Fruit fly (Drosophila melanogaster) whole organism, prepupa: ENCODE measurements around the gene kat80.

Source experiments
- Blimp-1 ChIP-seq: fragments of 200-800 bp; sonication (Bioruptor generic); optimal IDR thresholded peaks from 3 replicates; lab custom pipeline; 2017; ENCODE audit warnings: missing biosample characterization, missing genetic modification characterization, mild to moderate bottlenecking, moderate library complexity, missing genetic modification reagents
- CG10631 ChIP-seq: fragments of 200-800 bp; sonication (Bioruptor generic); optimal IDR thresholded peaks from 2 replicates; lab custom pipeline; 2016; ENCODE audit warnings: missing biosample characterization, missing genetic modification characterization
- CG11762 ChIP-seq: fragments of 200-800 bp; sonication (Bioruptor generic); optimal IDR thresholded peaks from 3 replicates; lab custom pipeline; 2016; ENCODE audit warnings: missing biosample characterization, missing genetic modification characterization; ENCODE audit not compliant: insufficient read depth
- CG11902 ChIP-seq: fragments of 200-800 bp; sonication (Bioruptor generic); optimal IDR thresholded peaks from 3 replicates; lab custom pipeline; 2016; ENCODE audit warnings: missing biosample characterization, missing genetic modification characterization
- CG15336 ChIP-seq: fragments of 200-800 bp; sonication (Bioruptor generic); IDR thresholded peaks from 2 replicates; pipeline ENCODE4 v1.3.6; 2022; ENCODE audit warnings: missing biosample characterization, missing genetic modification characterization
- CG1621 ChIP-seq: fragments of 200-800 bp; sonication (Bioruptor generic); optimal IDR thresholded peaks from 3 replicates; lab custom pipeline; 2018; ENCODE audit warnings: missing biosample characterization, mild to moderate bottlenecking, missing genetic modification characterization
- CG16779 ChIP-seq: fragments of 200-800 bp; sonication (Bioruptor generic); optimal IDR thresholded peaks from 3 replicates; lab custom pipeline; 2017; ENCODE audit warnings: missing biosample characterization, mild to moderate bottlenecking, missing genetic modification characterization
- CG3032 ChIP-seq: fragments of 200-800 bp; optimal IDR thresholded peaks from 2 replicates; lab custom pipeline; 2019; ENCODE audit warnings: missing biosample characterization, mild to moderate bottlenecking, missing genetic modification characterization, moderate library complexity
- CG31627 ChIP-seq: fragments of 200-800 bp; sonication (Bioruptor generic); optimal IDR thresholded peaks from 3 replicates; lab custom pipeline; 2016; ENCODE audit warnings: missing biosample characterization, missing genetic modification characterization
- CG34406 ChIP-seq: fragments of 200-800 bp; sonication (Bioruptor generic); optimal IDR thresholded peaks from 3 replicates; lab custom pipeline; 2016; ENCODE audit warnings: missing biosample characterization, missing genetic modification characterization
- CG4318 ChIP-seq: fragments of 200-800 bp; sonication (Bioruptor generic); optimal IDR thresholded peaks from 3 replicates; lab custom pipeline; 2017; ENCODE audit warnings: missing biosample characterization, mild to moderate bottlenecking, missing genetic modification characterization
- CG6163 ChIP-seq: fragments of 200-800 bp; sonication (Bioruptor generic); IDR thresholded peaks from 3 replicates; pipeline ENCODE4 v1.3.6; 2022; ENCODE audit warnings: missing biosample characterization, missing genetic modification characterization
- CG6792 ChIP-seq: fragments of 200-800 bp; sonication (Bioruptor generic); optimal IDR thresholded peaks from 3 replicates; lab custom pipeline; 2016; ENCODE audit warnings: missing biosample characterization, missing genetic modification characterization
- CG6854 ChIP-seq: fragments of 200-800 bp; sonication (Bioruptor generic); optimal IDR thresholded peaks from 2 replicates; lab custom pipeline; 2017; ENCODE audit warnings: missing biosample characterization, mild to moderate bottlenecking, missing genetic modification characterization
- CG8119 ChIP-seq: fragments of 200-800 bp; sonication (Bioruptor generic); IDR thresholded peaks from 3 replicates; pipeline ENCODE4 v1.3.6; 2022; ENCODE audit warnings: missing biosample characterization, missing genetic modification characterization
- CG8319 ChIP-seq: fragments of 200-800 bp; sonication (Bioruptor generic); optimal IDR thresholded peaks from 3 replicates; lab custom pipeline; 2016; ENCODE audit warnings: missing biosample characterization, missing genetic modification characterization
- Eip75B ChIP-seq: fragments of 200-800 bp; sonication (Bioruptor generic); optimal IDR thresholded peaks from 3 replicates; lab custom pipeline; 2016; ENCODE audit warnings: missing biosample characterization, missing genetic modification characterization
- Eip78C ChIP-seq: fragments of 200-800 bp; sonication (Bioruptor generic); peaks from one replicate; lab custom pipeline; 2016; ENCODE audit warnings: missing biosample characterization, missing genetic modification characterization
- Ets21C ChIP-seq: fragments of 200-800 bp; sonication (Bioruptor generic); optimal IDR thresholded peaks from 3 replicates; lab custom pipeline; 2016; ENCODE audit warnings: missing biosample characterization, missing genetic modification characterization
- Ets96B ChIP-seq: fragments of 200-800 bp; optimal IDR thresholded peaks from 2 replicates; lab custom pipeline; 2019; ENCODE audit warnings: missing biosample characterization, mild to moderate bottlenecking, missing genetic modification characterization, moderate library complexity
- Hr39 ChIP-seq: fragments of 200-800 bp; sonication (Bioruptor generic); optimal IDR thresholded peaks from 2 replicates; lab custom pipeline; 2016; ENCODE audit warnings: missing biosample characterization, missing genetic modification characterization
- Lpt ChIP-seq: fragments of 200-800 bp; sonication (Bioruptor generic); optimal IDR thresholded peaks from 3 replicates; lab custom pipeline; 2016; ENCODE audit warnings: missing biosample characterization, missing genetic modification characterization
- Met ChIP-seq: fragments of 200-800 bp; sonication (Bioruptor generic); optimal IDR thresholded peaks from 3 replicates; lab custom pipeline; 2016; ENCODE audit warnings: missing biosample characterization, missing genetic modification characterization
- OdsH ChIP-seq: fragments of 200-800 bp; sonication (Bioruptor generic); optimal IDR thresholded peaks from 3 replicates; lab custom pipeline; 2016; ENCODE audit warnings: missing biosample characterization, missing genetic modification characterization
- Sox102F ChIP-seq: fragments of 200-800 bp; sonication (Bioruptor generic); optimal IDR thresholded peaks from 2 replicates; lab custom pipeline; 2016; ENCODE audit warnings: missing biosample characterization, mild to moderate bottlenecking, missing genetic modification characterization
- Sox14 ChIP-seq: fragments of 200-800 bp; sonication (Bioruptor generic); optimal IDR thresholded peaks from 3 replicates; lab custom pipeline; 2016; ENCODE audit warnings: missing biosample characterization, missing genetic modification characterization
- Sox15 ChIP-seq: fragments of 200-800 bp; sonication (Bioruptor generic); optimal IDR thresholded peaks from 3 replicates; lab custom pipeline; 2016; ENCODE audit warnings: missing biosample characterization, missing genetic modification characterization
- achi ChIP-seq: fragments of 200-800 bp; sonication (Bioruptor generic); optimal IDR thresholded peaks from 3 replicates; lab custom pipeline; 2016; ENCODE audit warnings: missing biosample characterization, missing genetic modification characterization
- acj6 ChIP-seq: fragments of 200-800 bp; sonication (Bioruptor generic); optimal IDR thresholded peaks from 3 replicates; lab custom pipeline; 2016; ENCODE audit warnings: missing biosample characterization, missing genetic modification characterization
- cyc ChIP-seq: fragments of 200-800 bp; sonication (Bioruptor generic); optimal IDR thresholded peaks from 3 replicates; lab custom pipeline; 2016; ENCODE audit warnings: missing biosample characterization, missing genetic modification characterization
- dac ChIP-seq: fragments of 200-800 bp; sonication (Bioruptor generic); optimal IDR thresholded peaks from 2 replicates; lab custom pipeline; 2017; ENCODE audit warnings: missing biosample characterization, mild to moderate bottlenecking, missing genetic modification characterization
- dsx ChIP-seq: fragments of 200-800 bp; optimal IDR thresholded peaks from 3 replicates; lab custom pipeline; 2019; ENCODE audit warnings: missing biosample characterization, mild to moderate bottlenecking, missing genetic modification characterization, moderate library complexity; ENCODE audit not compliant: poor library complexity, severe bottlenecking
- eg ChIP-seq: fragments of 200-800 bp; sonication (Bioruptor generic); IDR thresholded peaks from 3 replicates; pipeline ENCODE4 v1.3.6; 2022; ENCODE audit warnings: missing biosample characterization, missing genetic modification characterization
- esn ChIP-seq: fragments of 200-800 bp; sonication (Bioruptor generic); optimal IDR thresholded peaks from 2 replicates; lab custom pipeline; 2016; ENCODE audit warnings: missing biosample characterization, mild to moderate bottlenecking, missing genetic modification characterization, moderate library complexity
- fkh ChIP-seq: fragments of 200-800 bp; sonication (Bioruptor generic); optimal IDR thresholded peaks from 3 replicates; lab custom pipeline; 2017; ENCODE audit warnings: missing biosample characterization, mild to moderate bottlenecking, missing genetic modification characterization, moderate library complexity
- lz ChIP-seq: fragments of 200-800 bp; sonication (Bioruptor generic); optimal IDR thresholded peaks from 3 replicates; lab custom pipeline; 2016; ENCODE audit warnings: missing biosample characterization, missing genetic modification characterization
- pdm3 ChIP-seq: fragments of 200-800 bp; sonication (Bioruptor generic); optimal IDR thresholded peaks from 3 replicates; lab custom pipeline; 2016; ENCODE audit warnings: missing biosample characterization, missing genetic modification characterization
- salr ChIP-seq, 2 experiments: fragments of 200-800 bp; sonication (Bioruptor generic); optimal IDR thresholded peaks; 3 replicates each; lab custom pipeline; 2016 to 2018; ENCODE audit warnings: missing biosample characterization in 2 of 2, missing genetic modification characterization in 2 of 2, mild to moderate bottlenecking in 1 of 2
- ss ChIP-seq, 2 experiments: fragments of 200-800 bp; sonication (Bioruptor generic); optimal IDR thresholded peaks; 2 replicates in 1 of 2; 3 replicates in 1 of 2; lab custom pipeline; 2017 to 2018; ENCODE audit warnings: mild to moderate bottlenecking in 2 of 2, missing biosample characterization in 2 of 2, missing genetic modification characterization in 2 of 2, moderate library complexity in 1 of 2
- topi ChIP-seq: fragments of 200-800 bp; sonication (Bioruptor generic); optimal IDR thresholded peaks from 3 replicates; lab custom pipeline; 2016; ENCODE audit warnings: missing biosample characterization, missing genetic modification characterization
- vri ChIP-seq: fragments of 200-800 bp; sonication (Bioruptor generic); optimal IDR thresholded peaks from 3 replicates; lab custom pipeline; 2016; ENCODE audit warnings: missing biosample characterization, mild to moderate bottlenecking, missing genetic modification characterization

kat80 gene

DNA sequence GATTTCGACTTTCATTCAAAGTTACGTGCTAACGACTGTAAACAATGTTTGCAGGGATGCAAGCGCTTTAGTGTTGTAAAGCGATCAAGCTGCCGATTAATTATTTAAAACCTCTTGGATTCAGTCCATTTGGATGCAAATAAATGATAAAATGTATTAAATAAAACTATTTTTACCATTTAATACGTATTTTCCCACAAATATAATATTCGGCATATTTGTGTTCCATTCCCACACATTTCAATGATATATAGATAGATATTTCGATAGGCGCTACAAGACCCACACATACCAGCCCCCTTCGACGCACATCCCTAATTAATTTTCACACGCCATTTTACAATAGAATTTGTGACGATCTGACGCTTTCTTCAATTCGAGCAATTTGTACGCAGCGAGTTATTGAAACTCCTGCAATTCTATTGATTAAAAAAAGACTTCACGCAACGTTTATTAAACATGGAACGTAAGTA lies 12.5 kb upstream of the kat80 start, which contains the start of the genes CG32576 and caz:
Gene CG32576 (minus strand): TSS at position 42 of the 473 bp plus-strand sequence.
Gene caz (plus strand): TSS at position 319 of the 473 bp plus-strand sequence.
- TF ChIP-seq CG34406 (GFP tag; lab: Kevin White, UChicago) (no peak), CG11762 (GFP tag; lab: Kevin White, UChicago) (no peak), achi (GFP tag; lab: Kevin White, UChicago) (peak; percentile 47), fkh (GFP tag; lab: Kevin White, UChicago) (peak; percentile 94), dsx (GFP tag; lab: Kevin White, UChicago) (peak; percentile 88), topi (GFP tag; lab: Kevin White, UChicago) (no peak), dac (GFP tag; lab: Kevin White, UChicago) (no peak), esn (peak; percentile 49), CG4318 (no peak), Eip78C (GFP tag; lab: Kevin White, UChicago) (peak; percentile 8), acj6 (GFP tag; lab: Kevin White, UChicago) (peak; percentile 46), OdsH (GFP tag; lab: Kevin White, UChicago) (no peak), CG6854 (GFP tag; lab: Kevin White, UChicago) (no peak), vri (GFP tag; lab: Kevin White, UChicago) (peak; percentile 23), Sox102F (GFP tag; lab: Kevin White, UChicago) (peak; percentile 43), cyc (GFP tag; lab: Kevin White, UChicago) (peak; percentile 3), CG8319 (no peak), Eip75B (GFP tag; lab: Kevin White, UChicago) (no peak), CG6163 (GFP tag; lab: Robert Waterston, UW) (no peak), CG3032 (tag; lab: Kevin White, UChicago) (peak; percentile 23), pdm3 (no peak), Sox15 (GFP tag; lab: Kevin White, UChicago) (no peak), Ets96B (tag; lab: Kevin White, UChicago) (no peak), CG10631 (GFP tag; lab: Kevin White, UChicago) (peak; percentile 51), Blimp-1 (GFP tag; lab: Kevin White, UChicago) (peak; percentile 8), CG6792 (GFP tag; lab: Kevin White, UChicago) (peak; percentile 13), lz (peak; percentile 12)
- TF ChIP-seq, all 60 proteins: peak for 14

DNA sequence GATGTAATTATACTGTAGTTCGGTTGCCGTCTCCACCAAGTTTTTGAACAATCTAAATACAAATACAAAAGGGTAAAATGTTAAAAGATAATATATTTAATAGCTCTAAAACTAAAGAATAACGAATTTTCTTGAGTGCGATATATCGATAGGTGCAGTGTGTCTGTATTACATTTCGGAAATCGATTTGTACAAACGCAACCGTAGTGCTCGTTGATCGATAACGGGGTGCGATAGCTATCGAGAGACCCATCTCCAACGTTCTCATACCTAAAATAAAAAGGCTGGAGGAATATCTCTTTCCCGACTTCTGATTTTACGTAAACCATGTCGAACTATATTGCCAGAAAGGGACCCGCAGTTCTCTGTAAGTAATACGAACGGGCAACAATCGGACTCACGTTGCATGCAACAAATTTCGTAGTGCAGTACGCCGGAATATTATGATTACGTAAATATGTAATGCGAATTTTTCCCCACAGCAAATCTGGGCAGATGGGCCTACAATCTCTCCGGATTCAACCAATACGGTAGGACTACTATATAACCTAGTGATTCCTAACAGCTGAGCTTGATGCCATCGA lies 10.2 kb upstream of the kat80 start, which contains the start of gene UQCR-14:
Gene UQCR-14 (plus strand): TSS at position 206 of the 584 bp plus-strand sequence.
- TF ChIP-seq CG11902 (GFP tag; lab: Kevin White, UChicago) (no peak), Sox102F (GFP tag; lab: Kevin White, UChicago) (peak; percentile 10), achi (GFP tag; lab: Kevin White, UChicago) (peak; percentile 19), ss (GFP tag; optimal IDR thresholded peaks at IDR 0.05; lab: Kevin White, UChicago) (no peak), Hr39 (no peak), CG11762 (GFP tag; lab: Kevin White, UChicago) (no peak), lz (peak; percentile 9), Sox14 (GFP tag; lab: Kevin White, UChicago) (peak; percentile 12), CG34406 (GFP tag; lab: Kevin White, UChicago) (no peak), vri (GFP tag; lab: Kevin White, UChicago) (peak; percentile 43), topi (GFP tag; lab: Kevin White, UChicago) (peak; percentile 43), CG3032 (tag; lab: Kevin White, UChicago) (no peak), CG16779 (tag; lab: Kevin White, UChicago) (no peak), CG31627 (GFP tag; lab: Kevin White, UChicago) (peak; percentile 19), Sox15 (GFP tag; lab: Kevin White, UChicago) (no peak), eg (no peak), dsx (GFP tag; lab: Kevin White, UChicago) (peak; percentile 34), CG1621 (tag; lab: Kevin White, UChicago) (peak; percentile 12), esn (peak; percentile 46), dac (GFP tag; lab: Kevin White, UChicago) (no peak), CG15336 (GFP tag; lab: Robert Waterston, UW) (no peak), salr (GFP tag; optimal IDR thresholded peaks at IDR 0.05; lab: Kevin White, UChicago) (no peak), CG10631 (GFP tag; lab: Kevin White, UChicago) (peak; percentile 6), Met (no peak), Lpt (GFP tag; lab: Kevin White, UChicago) (no peak), CG8119 (GFP tag; lab: Robert Waterston, UW) (no peak), Ets21C (no peak), Eip78C (GFP tag; lab: Kevin White, UChicago) (peak; percentile 74), CG4318 (no peak), cyc (GFP tag; lab: Kevin White, UChicago) (peak; percentile 8)
- TF ChIP-seq, all 60 proteins: peak for 13
